Fruit fly (Drosophila melanogaster): Measurements from ENCODE around the gene IFT57.

IFT57 gene

DNA sequence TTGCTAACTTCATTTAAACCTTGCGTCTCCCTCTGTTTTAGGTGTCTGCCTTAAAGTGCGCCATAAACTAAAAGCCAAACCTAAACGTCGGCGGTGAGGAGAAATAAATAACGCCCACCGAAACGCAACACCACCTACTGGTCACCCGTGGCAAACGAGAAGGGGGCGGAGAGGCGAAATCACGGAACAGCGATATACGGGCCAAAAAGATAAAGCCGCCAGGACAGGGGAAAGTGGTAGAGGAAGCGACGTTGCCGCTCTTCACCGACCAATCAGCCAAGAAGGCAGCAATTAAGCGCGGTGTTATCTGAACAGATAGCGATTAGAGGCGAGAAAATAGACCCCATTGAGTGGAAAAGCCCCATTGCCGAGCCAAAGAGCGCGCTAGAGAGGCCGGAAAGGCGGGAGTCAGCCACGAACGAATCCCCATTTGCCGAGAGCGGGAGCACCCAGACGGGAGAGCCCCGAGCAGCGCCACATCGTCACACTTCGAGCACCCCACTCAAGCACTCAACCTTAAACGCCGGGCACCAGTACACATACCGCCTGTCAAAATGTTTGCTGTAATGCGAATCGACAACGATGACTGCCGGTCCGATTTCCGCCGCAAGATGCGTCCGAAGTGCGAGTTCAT lies 14.6 kb downstream of the IFT57 start (continued):
- TF ChIP-seq ci (GFP tag; IDR thresholded peaks at IDR 0.05) = peak; percentile 39; the same call in 1 of the 3 replicates
- no peak for TF ChIP-seq TFAM (GFP tag; optimal IDR thresholded peaks at IDR 0.05)
- TF ChIP-seq Oaz (GFP tag; IDR thresholded peaks at IDR 0.05) = no peak
- no peak for TF ChIP-seq Hr39 (optimal IDR thresholded peaks at IDR 0.05)
- no peak for TF ChIP-seq CG13296 (GFP tag; optimal IDR thresholded peaks at IDR 0.05)
- no peak for TF ChIP-seq CG14050 (GFP tag; IDR thresholded peaks at IDR 0.05)
- no peak for TF ChIP-seq CG11504 (tag; optimal IDR thresholded peaks at IDR 0.05)
- no peak for TF ChIP-seq lola (GFP tag; optimal IDR thresholded peaks at IDR 0.05)
- no peak for TF ChIP-seq grau (tag; optimal IDR thresholded peaks at IDR 0.05)
- TF ChIP-seq Nf-YB (GFP tag; optimal IDR thresholded peaks at IDR 0.05) = peak; percentile 95
- TF ChIP-seq Xrp1 (GFP tag; IDR thresholded peaks at IDR 0.05) = peak; percentile 39; the same call in 1 of the 2 replicates
- 0 out of 2 replicates have a peak, but pooled peaks have one; percentile 19 for TF ChIP-seq Scr (GFP tag; IDR thresholded peaks at IDR 0.05; ENCODE audit: partially characterized antibody)
- no peak for TF ChIP-seq Dip2 (GFP tag; IDR thresholded peaks at IDR 0.05)
- TF ChIP-seq CG8281 (tag; optimal IDR thresholded peaks at IDR 0.05) = no peak
- peak; percentile 84 for TF ChIP-seq GATAe (GFP tag; conservative IDR thresholded peaks at IDR 0.05)
- TF ChIP-seq CTCF (GFP tag; optimal IDR thresholded peaks at IDR 0.05) = peak; percentile 65
- peak; percentile 49 for TF ChIP-seq exex (tag; optimal IDR thresholded peaks at IDR 0.05)
- TF ChIP-seq CG32772 (GFP tag; IDR thresholded peaks at IDR 0.05) = no peak
- TF ChIP-seq CG13123 (GFP tag; optimal IDR thresholded peaks at IDR 0.05) = no peak
- TF ChIP-seq NFAT (GFP tag; IDR thresholded peaks at IDR 0.05) = no peak
- TF ChIP-seq Mrtf (GFP tag; IDR thresholded peaks at IDR 0.05) = no peak
- no peak for TF ChIP-seq CG12071 (GFP tag; optimal IDR thresholded peaks at IDR 0.05)
- TF ChIP-seq CG18764 (GFP tag; optimal IDR thresholded peaks at IDR 0.05) = no peak
- TF ChIP-seq CG12942 (GFP tag; optimal IDR thresholded peaks at IDR 0.05) = no peak
- no peak for TF ChIP-seq lab (GFP tag; optimal IDR thresholded peaks at IDR 0.05)

- no peak for TF ChIP-seq D19B (GFP tag; optimal IDR thresholded peaks at IDR 0.05)
- no peak for TF ChIP-seq crp (GFP tag; optimal IDR thresholded peaks at IDR 0.05)
- TF ChIP-seq Spps (tag; optimal IDR thresholded peaks at IDR 0.05) = no peak
- no peak for TF ChIP-seq lola (GFP tag; optimal IDR thresholded peaks at IDR 0.05)
- peak; percentile 52 for TF ChIP-seq CG11504 (tag; optimal IDR thresholded peaks at IDR 0.05)
- TF ChIP-seq CG11456 (GFP tag; IDR thresholded peaks at IDR 0.05) = 0 out of 3 replicates have a peak, but pooled peaks have one; percentile 5
- TF ChIP-seq CG15073 (GFP tag; optimal IDR thresholded peaks at IDR 0.05) = no peak
- TF ChIP-seq Taf1 (GFP tag; IDR thresholded peaks at IDR 0.05) = no peak
- no peak for TF ChIP-seq CG4424 (GFP tag; optimal IDR thresholded peaks at IDR 0.05)
Measured at dm6 chr2L:3547512-3547911, 16.9 kb downstream of the IFT57 start.

- no peak for TF ChIP-seq Atf6 (GFP tag; IDR thresholded peaks at IDR 0.05)
- no peak for TF ChIP-seq so (GFP tag; IDR thresholded peaks at IDR 0.05)
- TF ChIP-seq Rfx (GFP tag; IDR thresholded peaks at IDR 0.05) = no peak
- no peak for TF ChIP-seq lab (GFP tag; optimal IDR thresholded peaks at IDR 0.05)
- TF ChIP-seq ham (GFP tag; IDR thresholded peaks at IDR 0.05) = no peak
- no peak for TF ChIP-seq hkb (optimal IDR thresholded peaks at IDR 0.05)
- no peak for TF ChIP-seq hkb (GFP tag; IDR thresholded peaks at IDR 0.05)
- TF ChIP-seq Med (GFP tag) = peak; percentile 39
- no peak for TF ChIP-seq toy (GFP tag; IDR thresholded peaks at IDR 0.05)
- TF ChIP-seq BtbVII (GFP tag; optimal IDR thresholded peaks at IDR 0.05) = no peak
- peak; percentile 64 for TF ChIP-seq sens (GFP tag)
- peak; percentile 30 for TF ChIP-seq dmrt11E (tag; optimal IDR thresholded peaks at IDR 0.05)
- no peak for TF ChIP-seq gce (GFP tag; IDR thresholded peaks at IDR 0.05)
- peak; percentile 57 for TF ChIP-seq CG9727 (GFP tag; optimal IDR thresholded peaks at IDR 0.05)
- TF ChIP-seq mam (GFP tag; optimal IDR thresholded peaks at IDR 0.05) = no peak
- TF ChIP-seq sens-2 (GFP tag; IDR thresholded peaks at IDR 0.05) = 0 out of 2 replicates have a peak, but pooled peaks have one; percentile 12
- TF ChIP-seq CG15696 (tag; optimal IDR thresholded peaks at IDR 0.05) = peak; percentile 87
- TF ChIP-seq run (tag; optimal IDR thresholded peaks at IDR 0.05) = no peak
- TF ChIP-seq ase (GFP tag; IDR thresholded peaks at IDR 0.05) = no peak
- TF ChIP-seq Myb (GFP tag; optimal IDR thresholded peaks at IDR 0.05) = no peak
Measured at dm6 chr2L:3548879-3549278, 18.3 kb downstream of the IFT57 start.
